Worm (Caenorhabditis elegans) whole organism, L2 larva: Measurements from ENCODE around the gene ZK813.2.

Source experiments
- C34F6.9 ChIP-seq: fragments of 150-350 bp; optimal IDR thresholded peaks from 2 replicates; lab custom pipeline; 2014; ENCODE audit warnings: missing biosample characterization, missing genetic modification characterization
- R02D3.7 ChIP-seq: fragments of 150-350 bp; optimal IDR thresholded peaks from 2 replicates; lab custom pipeline; 2014; ENCODE audit warnings: missing biosample characterization, missing genetic modification characterization
- ZK546.5 ChIP-seq: sonication (generic microtip); optimal IDR thresholded peaks from 2 replicates; lab custom pipeline; 2017; ENCODE audit warnings: missing biosample characterization, missing genetic modification characterization
- aly-2 ChIP-seq: fragments of 150-350 bp; optimal IDR thresholded peaks from 2 replicates; lab custom pipeline; 2014; ENCODE audit warnings: missing biosample characterization, missing genetic modification characterization
- ama-1 ChIP-seq: fragments of 150-350 bp; optimal IDR thresholded peaks from 2 replicates; lab custom pipeline; 2018; ENCODE audit warnings: inconsistent platforms
- blmp-1 ChIP-seq: sonication (generic microtip); optimal IDR thresholded peaks from 2 replicates; lab custom pipeline; 2017; ENCODE audit warnings: missing genetic modification characterization, mild to moderate bottlenecking, missing compliant biosample characterization, antibody characterized with exemption, moderate library complexity; ENCODE audit not compliant: insufficient read depth
- ceh-82 ChIP-seq: fragments of 150-350 bp; optimal IDR thresholded peaks from 2 replicates; lab custom pipeline; 2014; ENCODE audit warnings: missing biosample characterization, missing genetic modification characterization
- crh-2 ChIP-seq: sonication (generic microtip); optimal IDR thresholded peaks from 2 replicates; lab custom pipeline; 2017; ENCODE audit warnings: missing biosample characterization, missing genetic modification characterization
- dmd-4 ChIP-seq: sonication (generic microtip); optimal IDR thresholded peaks from 2 replicates; lab custom pipeline; 2017; ENCODE audit warnings: missing biosample characterization, missing genetic modification characterization
- egl-27 ChIP-seq: sonication (generic microtip); optimal IDR thresholded peaks from 3 replicates; lab custom pipeline; 2017; ENCODE audit warnings: missing biosample characterization, missing genetic modification reagents, missing genetic modification characterization
- elt-1 ChIP-seq: fragments of 150-350 bp; optimal IDR thresholded peaks from 2 replicates; lab custom pipeline; 2014; ENCODE audit warnings: missing biosample characterization, missing genetic modification characterization
- fos-1 ChIP-seq: fragments of 150-350 bp; optimal IDR thresholded peaks from 2 replicates; lab custom pipeline; 2014; ENCODE audit warnings: missing biosample characterization, missing genetic modification characterization
- gmeb-1 ChIP-seq: fragments of 150-350 bp; optimal IDR thresholded peaks from 2 replicates; lab custom pipeline; 2014; ENCODE audit warnings: missing biosample characterization, missing genetic modification characterization
- lin-11 ChIP-seq: fragments of 150-350 bp; sonication (generic microtip); optimal IDR thresholded peaks from 2 replicates; lab custom pipeline; 2014; ENCODE audit warnings: missing biosample characterization, missing genetic modification characterization, inconsistent platforms, mixed read lengths
- lin-13 ChIP-seq: fragments of 150-350 bp; optimal IDR thresholded peaks from 2 replicates; lab custom pipeline; 2014; ENCODE audit warnings: missing biosample characterization, missing genetic modification reagents, missing genetic modification characterization
- lin-39 ChIP-seq: fragments of 150-350 bp; optimal IDR thresholded peaks from 2 replicates; lab custom pipeline; 2014; ENCODE audit warnings: missing biosample characterization, missing genetic modification reagents, missing genetic modification characterization
- lsy-2 ChIP-seq, 2 experiments: fragments of 150-350 bp in 1 of 2; sonication (generic microtip) in 1 of 2; optimal IDR thresholded peaks; 2 replicates each; lab custom pipeline; 2014 to 2017; ENCODE audit warnings: missing biosample characterization in 2 of 2, missing genetic modification characterization in 2 of 2
- mab-5 ChIP-seq: fragments of 150-350 bp; optimal IDR thresholded peaks from 2 replicates; lab custom pipeline; 2014; ENCODE audit warnings: missing biosample characterization, missing genetic modification characterization
- nhr-10 ChIP-seq: sonication (generic microtip); optimal IDR thresholded peaks from 2 replicates; lab custom pipeline; 2017; ENCODE audit warnings: missing biosample characterization, missing genetic modification characterization
- nhr-11 ChIP-seq: fragments of 150-350 bp; optimal IDR thresholded peaks from 2 replicates; lab custom pipeline; 2014; ENCODE audit warnings: missing biosample characterization, missing genetic modification characterization
- nhr-129 ChIP-seq: fragments of 150-350 bp; optimal IDR thresholded peaks from 2 replicates; lab custom pipeline; 2014; ENCODE audit warnings: missing biosample characterization, missing genetic modification characterization
- nhr-21 ChIP-seq: fragments of 150-350 bp; optimal IDR thresholded peaks from 2 replicates; lab custom pipeline; 2014; ENCODE audit warnings: missing biosample characterization, missing genetic modification characterization
- nhr-237 ChIP-seq: fragments of 150-350 bp; optimal IDR thresholded peaks from 2 replicates; lab custom pipeline; 2014; ENCODE audit warnings: missing biosample characterization, missing genetic modification characterization
- nhr-25 ChIP-seq: fragments of 150-350 bp; sonication (generic microtip); optimal IDR thresholded peaks from 3 replicates; lab custom pipeline; 2014; ENCODE audit warnings: missing biosample characterization, missing genetic modification characterization
- nhr-77 ChIP-seq: fragments of 150-350 bp; optimal IDR thresholded peaks from 2 replicates; lab custom pipeline; 2014; ENCODE audit warnings: missing biosample characterization, missing genetic modification characterization
- sem-4 ChIP-seq: fragments of 150-350 bp; optimal IDR thresholded peaks from 2 replicates; lab custom pipeline; 2014; ENCODE audit warnings: missing biosample characterization, missing genetic modification reagents, missing genetic modification characterization
- skn-1 ChIP-seq: sonication (generic microtip); optimal IDR thresholded peaks from 2 replicates; lab custom pipeline; 2017; ENCODE audit warnings: missing biosample characterization, missing genetic modification characterization
- sma-3 ChIP-seq: sonication (generic microtip); optimal IDR thresholded peaks from 2 replicates; lab custom pipeline; 2016; ENCODE audit warnings: missing genetic modification reagents, missing genetic modification characterization, missing compliant biosample characterization
- snpc-4 ChIP-seq: fragments of 150-350 bp; optimal IDR thresholded peaks from 2 replicates; lab custom pipeline; 2014; ENCODE audit warnings: missing biosample characterization, missing genetic modification characterization
- unc-39 ChIP-seq: fragments of 150-350 bp; optimal IDR thresholded peaks from 2 replicates; lab custom pipeline; 2014; ENCODE audit warnings: missing biosample characterization, missing genetic modification characterization
- unc-62 ChIP-seq: fragments of 150-350 bp; optimal IDR thresholded peaks from 2 replicates; lab custom pipeline; 2014; ENCODE audit warnings: missing biosample characterization, missing genetic modification reagents, missing genetic modification characterization
- zag-1 ChIP-seq: fragments of 150-350 bp; optimal IDR thresholded peaks from 2 replicates; lab custom pipeline; 2014; ENCODE audit warnings: missing biosample characterization, missing genetic modification characterization
- ztf-1 ChIP-seq: fragments of 200-800 bp; sonication (Bioruptor generic); conservative IDR thresholded peaks from 2 replicates; pipeline ENCODE4 v1.3.6; 2022; ENCODE audit warnings: missing genetic modification characterization, missing compliant biosample characterization
- ztf-4 ChIP-seq: fragments of 150-350 bp; optimal IDR thresholded peaks from 2 replicates; lab custom pipeline; 2014; ENCODE audit warnings: missing biosample characterization, missing genetic modification characterization

The ZK813.2 gene

ce11 chrX:3440308-3440707, 3.3 kb upstream of the ZK813.2 start:
- TF ChIP-seq R02D3.7 (tag; lab: Kevin White, UChicago): no peak
- TF ChIP-seq crh-2 (tag; lab: Kevin White, UChicago): no peak
- TF ChIP-seq nhr-10 (tag; lab: Kevin White, UChicago): no peak
- TF ChIP-seq, all 48 proteins: peak for 0

- TF ChIP-seq lin-11 (tag; lab: Kevin White, UChicago): no peak
- TF ChIP-seq lsy-2 (tag; optimal IDR thresholded peaks at IDR 0.05; lab: Kevin White, UChicago): no peak
- no peak for TF ChIP-seq nhr-237 (tag; lab: Kevin White, UChicago)
- TF ChIP-seq egl-27 (tag; lab: Kevin White, UChicago): no peak
- TF ChIP-seq gmeb-1 (tag; lab: Kevin White, UChicago): no peak
- TF ChIP-seq skn-1 (tag; lab: Kevin White, UChicago): no peak
- no peak for TF ChIP-seq C34F6.9 (tag; lab: Kevin White, UChicago)
- no peak for TF ChIP-seq nhr-25
- TF ChIP-seq blmp-1 (tag; lab: Kevin White, UChicago): no peak
- no peak for TF ChIP-seq lin-13 (GFP tag; lab: Kevin White, UChicago)
- TF ChIP-seq, all 48 proteins: peak for 0
Observed at ce11 chrX:3441539-3441938, 2.1 kb upstream of the ZK813.2 start, which contains the start of gene ZK813.3. Gene ZK813.3, plus strand, starts transcription at chrX:3441839.

- no peak for TF ChIP-seq aly-2 (tag; lab: Kevin White, UChicago)
- TF ChIP-seq ztf-4: no peak
- no peak for TF ChIP-seq zag-1 (tag; lab: Kevin White, UChicago)
- no peak for TF ChIP-seq crh-2 (tag; lab: Kevin White, UChicago)
- TF ChIP-seq lin-13 (GFP tag; lab: Kevin White, UChicago): no peak
- no peak for TF ChIP-seq R02D3.7 (tag; lab: Kevin White, UChicago)
- no peak for TF ChIP-seq elt-1
- TF ChIP-seq nhr-21 (tag; lab: Kevin White, UChicago): no peak
- no peak for TF ChIP-seq nhr-11 (tag; lab: Kevin White, UChicago)
- TF ChIP-seq, all 48 proteins: peak for 0
Observed at ce11 chrX:3444514-3444913, 888 bp downstream of the ZK813.2 start, which contains the start of gene ZK813.7. Gene ZK813.7, plus strand, starts transcription at chrX:3444814.

DNA sequence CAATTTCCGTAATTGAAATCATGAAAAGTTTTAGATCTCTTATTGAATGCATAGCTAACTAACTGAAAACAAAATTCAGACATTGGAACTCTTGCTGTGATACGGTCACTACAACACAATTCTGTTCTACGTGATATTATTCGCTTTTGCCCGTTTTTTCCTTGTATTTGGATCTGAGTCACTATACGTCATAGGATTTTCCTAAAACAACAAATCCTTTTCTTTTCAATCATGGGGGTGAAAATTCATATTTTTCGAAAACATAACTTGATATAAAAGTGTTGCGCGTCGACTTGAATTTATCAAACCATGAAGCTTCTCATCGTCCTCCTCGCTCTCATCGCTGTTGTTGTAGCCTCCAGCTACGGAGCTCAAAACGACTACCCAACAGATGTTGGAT, 2.4 kb downstream of the ZK813.2 start, which contains the start of gene ZK813.1:
Gene ZK813.1, plus strand, starts transcription at position 301 of the 400 bp plus-strand sequence.
- TF ChIP-seq lin-39 (tag; lab: Kevin White, UChicago) (no peak), lin-13 (GFP tag; lab: Kevin White, UChicago) (no peak), nhr-21 (tag; lab: Kevin White, UChicago) (no peak), fos-1 (tag; lab: Kevin White, UChicago) (no peak), nhr-129 (no peak), sma-3 (GFP tag; lab: Kevin White, UChicago) (no peak), ceh-82 (tag; lab: Kevin White, UChicago) (no peak), dmd-4 (no peak), sem-4 (tag; lab: Kevin White, UChicago) (no peak), ztf-4 (no peak), C34F6.9 (tag; lab: Kevin White, UChicago) (no peak), nhr-77 (tag; lab: Kevin White, UChicago) (no peak), mab-5 (tag; lab: Kevin White, UChicago) (no peak), unc-39 (tag; lab: Kevin White, UChicago) (no peak), ZK546.5 (tag; lab: Kevin White, UChicago) (no peak), elt-1 (no peak), lsy-2 (tag; optimal IDR thresholded peaks at IDR 0.05; lab: Kevin White, UChicago) (no peak), snpc-4 (tag; lab: Kevin White, UChicago) (no peak), nhr-10 (tag; lab: Kevin White, UChicago) (no peak), ztf-1 (GFP tag; lab: Robert Waterston, UW) (no peak)

- TF ChIP-seq fos-1 (tag; lab: Kevin White, UChicago) (no peak), unc-62 (no peak), ama-1 (lab: Kevin White, UChicago) (no peak)
Observed at ce11 chrX:3451122-3451521, 7.5 kb downstream of the ZK813.2 start, which contains the start of gene ZK813.5. Gene ZK813.5, minus strand, starts transcription at chrX:3451222.
